Fruit fly (Drosophila melanogaster): ENCODE measurements around the gene JMJD7.

JMJD7 gene

DNA sequence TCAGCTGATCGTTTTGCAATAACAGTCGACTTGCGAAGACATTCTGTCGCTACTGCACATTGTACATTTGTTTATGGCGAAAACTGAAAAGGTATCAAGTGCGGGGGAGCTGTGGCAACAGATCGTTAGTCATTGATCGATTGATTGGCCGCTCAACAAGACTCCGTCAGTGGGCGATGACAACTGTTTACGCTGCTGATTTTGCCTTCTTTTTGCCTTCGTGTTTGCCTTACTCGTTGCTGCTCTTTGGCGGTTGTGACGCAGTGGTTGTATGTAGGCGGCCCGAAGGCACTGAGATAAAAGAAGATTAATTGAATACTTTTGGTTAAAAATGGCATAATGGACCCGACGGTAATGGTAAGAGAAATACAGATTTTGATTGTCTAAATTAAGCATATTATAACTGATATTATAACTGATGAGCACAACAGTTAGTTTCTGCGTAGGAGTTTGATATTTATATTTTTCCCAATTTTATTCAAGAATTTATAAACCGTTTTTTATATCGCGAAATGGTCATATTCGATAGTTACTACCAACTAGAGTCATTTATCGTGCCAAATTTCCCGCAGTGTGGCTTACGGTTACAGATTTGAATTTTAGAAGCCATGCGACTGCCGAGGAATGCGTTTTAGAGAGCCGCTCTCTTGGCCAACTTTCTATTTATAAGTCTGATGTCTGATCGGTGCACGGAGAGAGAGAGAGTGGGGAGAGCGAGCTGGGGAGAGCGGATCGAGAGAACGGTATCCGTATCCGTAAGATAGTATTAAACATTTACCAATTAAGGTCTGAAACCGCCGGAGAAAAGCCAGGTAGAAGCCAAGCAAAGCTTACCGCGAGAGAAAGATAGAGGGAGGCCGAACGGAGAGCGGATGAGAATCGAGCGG, 26.7 kb upstream of the JMJD7 start (continued):
- TF ChIP-seq maf-S (GFP tag; optimal IDR thresholded peaks at IDR 0.05): no peak
- TF ChIP-seq salm (tag; optimal IDR thresholded peaks at IDR 0.05): peak; percentile 77
- peak; percentile 66 for TF ChIP-seq Side (GFP tag; optimal IDR thresholded peaks at IDR 0.05)
- peak; percentile 59 for TF ChIP-seq CG8944 (GFP tag; optimal IDR thresholded peaks at IDR 0.05)
- TF ChIP-seq wor (GFP tag; IDR thresholded peaks at IDR 0.05): peak; percentile 87
- no peak for TF ChIP-seq pan (optimal IDR thresholded peaks at IDR 0.05)
- peak in 1 of 2 experiments; percentile 87 for TF ChIP-seq pan (GFP tag; optimal IDR thresholded peaks at IDR 0.05 in 1 of 2, IDR thresholded peaks at IDR 0.05 in 1 of 2)
- TF ChIP-seq CG33557 (GFP tag; optimal IDR thresholded peaks at IDR 0.05): peak; percentile 47
- peak; percentile 93 for TF ChIP-seq CG18619 (GFP tag; optimal IDR thresholded peaks at IDR 0.05)
- TF ChIP-seq CG17361 (GFP tag; IDR thresholded peaks at IDR 0.05): peak; percentile 95
- TF ChIP-seq H2.0 (GFP tag; IDR thresholded peaks at IDR 0.05): peak; percentile 79
- no peak for TF ChIP-seq Hey (tag; optimal IDR thresholded peaks at IDR 0.05)
- peak; percentile 83 for TF ChIP-seq CG1602 (GFP tag; optimal IDR thresholded peaks at IDR 0.05)
- peak; percentile 99 to 100 for TF ChIP-seq Trl (optimal IDR thresholded peaks at IDR 0.05)
- TF ChIP-seq Trl (GFP tag; optimal IDR thresholded peaks at IDR 0.05): peak; percentile 37
- TF ChIP-seq pum (GFP tag; optimal IDR thresholded peaks at IDR 0.05): peak; percentile 38
- peak; percentile 81 for TF ChIP-seq CG8359 (GFP tag; optimal IDR thresholded peaks at IDR 0.05; ENCODE audit: borderline replicate concordance)
- 0 out of 2 replicates have a peak, but pooled peaks have one; percentile 17 for TF ChIP-seq CG16779 (GFP tag; IDR thresholded peaks at IDR 0.05)
- TF ChIP-seq HmgZ (tag; optimal IDR thresholded peaks at IDR 0.05): peak; percentile 82
- no peak for TF ChIP-seq pita (GFP tag; optimal IDR thresholded peaks at IDR 0.05)
- TF ChIP-seq CG5245 (GFP tag; optimal IDR thresholded peaks at IDR 0.05): peak; percentile 78
- TF ChIP-seq CG2116 (GFP tag; optimal IDR thresholded peaks at IDR 0.05): peak; percentile 55
- peak; percentile 69 for TF ChIP-seq CG31388 (GFP tag; optimal IDR thresholded peaks at IDR 0.05)
- peak; percentile 73 for TF ChIP-seq Poxn (GFP tag; IDR thresholded peaks at IDR 0.05)
- TF ChIP-seq CG8281 (tag; optimal IDR thresholded peaks at IDR 0.05): peak; percentile 72
- TF ChIP-seq CG9876 (GFP tag; optimal IDR thresholded peaks at IDR 0.05): no peak
- TF ChIP-seq NfI (GFP tag; optimal IDR thresholded peaks at IDR 0.05): peak; percentile 91
- peak; percentile 60 for TF ChIP-seq CG43689 (GFP tag; IDR thresholded peaks at IDR 0.05)
- peak; percentile 70; the same call in 2 of the 3 replicates for TF ChIP-seq CG11456 (GFP tag; IDR thresholded peaks at IDR 0.05)
- TF ChIP-seq crol (GFP tag; IDR thresholded peaks at IDR 0.05): peak; percentile 62
- TF ChIP-seq bcd (GFP tag; optimal IDR thresholded peaks at IDR 0.05): peak; percentile 94
- TF ChIP-seq CG9797 (GFP tag; optimal IDR thresholded peaks at IDR 0.05): peak; percentile 7
- peak; percentile 90 for TF ChIP-seq az2 (GFP tag; optimal IDR thresholded peaks at IDR 0.05)
- TF ChIP-seq sim (GFP tag; IDR thresholded peaks at IDR 0.05): peak; percentile 76; the same call in 1 of the 2 replicates
- TF ChIP-seq CG8290 (GFP tag; optimal IDR thresholded peaks at IDR 0.05): peak; percentile 55
- peak in 1 of 2 experiments; percentile 53 for TF ChIP-seq CG8290 (tag; optimal IDR thresholded peaks at IDR 0.05)
- TF ChIP-seq Elba2 (GFP tag; optimal IDR thresholded peaks at IDR 0.05): no peak
- TF ChIP-seq CG6854 (GFP tag; optimal IDR thresholded peaks at IDR 0.05): peak; percentile 78
- TF ChIP-seq CG15479 (GFP tag; optimal IDR thresholded peaks at IDR 0.05): no peak
- TF ChIP-seq lab (GFP tag; optimal IDR thresholded peaks at IDR 0.05): peak; percentile 93
- peak; percentile 54 for TF ChIP-seq MBD-R2 (GFP tag; IDR thresholded peaks at IDR 0.05)
- TF ChIP-seq klu (GFP tag; IDR thresholded peaks at IDR 0.05): peak; percentile 83
- TF ChIP-seq CG17829 (tag; optimal IDR thresholded peaks at IDR 0.05): peak; percentile 92
- peak; percentile 84 for TF ChIP-seq gcm (GFP tag; optimal IDR thresholded peaks at IDR 0.05)
- TF ChIP-seq TFAM (GFP tag; optimal IDR thresholded peaks at IDR 0.05): peak; percentile 54
- peak; percentile 77 for TF ChIP-seq gce (GFP tag; IDR thresholded peaks at IDR 0.05)
- peak; percentile 88 for TF ChIP-seq al (GFP tag; IDR thresholded peaks at IDR 0.05)
- TF ChIP-seq HLHmδ (GFP tag; optimal IDR thresholded peaks at IDR 0.05): no peak
- TF ChIP-seq Bdp1 (GFP tag; optimal IDR thresholded peaks at IDR 0.05): peak; percentile 13
- TF ChIP-seq disco-r (GFP tag; optimal IDR thresholded peaks at IDR 0.05): peak; percentile 47

All from whole organism, embryonic.